Worm (Caenorhabditis elegans) whole organism, late embryonic: ENCODE data around the gene F28B12.6.

Source experiments
- C08G9.2 ChIP-seq: sonication (generic microtip); optimal IDR thresholded peaks from 2 replicates; lab custom pipeline; 2016; ENCODE audit warnings: mild to moderate bottlenecking, missing genetic modification characterization, moderate library complexity, missing compliant biosample characterization
- C38D4.7 ChIP-seq: fragments of 200-800 bp; sonication (Bioruptor generic); optimal IDR thresholded peaks from 2 replicates; lab custom pipeline; 2018; ENCODE audit warnings: mild to moderate bottlenecking, missing genetic modification characterization, moderate library complexity, missing compliant biosample characterization
- F13H6.1 ChIP-seq: sonication (generic microtip); optimal IDR thresholded peaks from 2 replicates; lab custom pipeline; 2016; ENCODE audit warnings: missing genetic modification characterization, missing compliant biosample characterization
- K09A11.1 ChIP-seq: sonication (generic microtip); optimal IDR thresholded peaks from 2 replicates; lab custom pipeline; 2017; ENCODE audit warnings: antibody characterized with exemption, mild to moderate bottlenecking, missing genetic modification characterization, missing compliant biosample characterization; ENCODE audit not compliant: insufficient read depth
- Y22D7AL.16 ChIP-seq: sonication (generic microtip); optimal IDR thresholded peaks from 2 replicates; lab custom pipeline; 2016; ENCODE audit warnings: missing genetic modification characterization, missing compliant biosample characterization
- ahr-1 ChIP-seq: sonication (generic microtip); optimal IDR thresholded peaks from 2 replicates; lab custom pipeline; 2016; ENCODE audit warnings: missing genetic modification characterization, missing compliant biosample characterization
- ceh-18 ChIP-seq: sonication (generic microtip); optimal IDR thresholded peaks from 2 replicates; lab custom pipeline; 2016; ENCODE audit warnings: missing genetic modification characterization, missing compliant biosample characterization
- ceh-2 ChIP-seq: sonication (generic microtip); optimal IDR thresholded peaks from 2 replicates; lab custom pipeline; 2016; ENCODE audit warnings: missing genotype, missing genetic modification characterization, missing compliant biosample characterization
- ceh-24 ChIP-seq: sonication (generic microtip); optimal IDR thresholded peaks from 2 replicates; lab custom pipeline; 2016; ENCODE audit warnings: mild to moderate bottlenecking, missing genetic modification characterization, missing compliant biosample characterization
- ceh-30 ChIP-seq: fragments of 150-350 bp; optimal IDR thresholded peaks from 2 replicates; lab custom pipeline; 2014; ENCODE audit warnings: missing biosample characterization, missing genetic modification characterization
- ceh-31 ChIP-seq: sonication (generic microtip); optimal IDR thresholded peaks from 2 replicates; lab custom pipeline; 2016; ENCODE audit warnings: missing genetic modification characterization, missing compliant biosample characterization
- ceh-34 ChIP-seq: sonication (generic microtip); optimal IDR thresholded peaks from 2 replicates; lab custom pipeline; 2016; ENCODE audit warnings: mild to moderate bottlenecking, missing genetic modification characterization, missing compliant biosample characterization
- ceh-45 ChIP-seq: fragments of 200-800 bp; sonication (Bioruptor generic); IDR thresholded peaks from 2 replicates; pipeline ENCODE4 v1.3.6; 2022; ENCODE audit warnings: missing genetic modification reagents, missing genetic modification characterization, missing compliant biosample characterization
- ceh-48 ChIP-seq: sonication (generic microtip); optimal IDR thresholded peaks from 2 replicates; lab custom pipeline; 2016; ENCODE audit warnings: missing genetic modification characterization, inconsistent platforms, missing compliant biosample characterization
- dmd-4 ChIP-seq: sonication (generic microtip); optimal IDR thresholded peaks from 2 replicates; lab custom pipeline; 2016; ENCODE audit warnings: borderline replicate concordance, missing genetic modification characterization, missing compliant biosample characterization
- elt-4 ChIP-seq: sonication (generic microtip); optimal IDR thresholded peaks from 2 replicates; lab custom pipeline; 2016; ENCODE audit warnings: missing genetic modification characterization, missing compliant biosample characterization
- eyg-1 ChIP-seq: sonication (generic microtip); optimal IDR thresholded peaks from 2 replicates; lab custom pipeline; 2016; ENCODE audit warnings: missing genotype, missing genetic modification characterization, missing compliant biosample characterization
- fax-1 ChIP-seq: sonication (generic microtip); optimal IDR thresholded peaks from 2 replicates; lab custom pipeline; 2016; ENCODE audit warnings: missing genotype, missing genetic modification characterization, missing compliant biosample characterization
- fkh-10 ChIP-seq: fragments of 150-350 bp; optimal IDR thresholded peaks from 2 replicates; lab custom pipeline; 2014; ENCODE audit warnings: missing biosample characterization, missing genetic modification reagents, missing genetic modification characterization
- gmeb-2 ChIP-seq: sonication (generic microtip); optimal IDR thresholded peaks from 2 replicates; lab custom pipeline; 2016; ENCODE audit warnings: missing genetic modification characterization, inconsistent platforms, missing compliant biosample characterization
- hlh-13 ChIP-seq: fragments of 200-800 bp; sonication (Bioruptor generic); optimal IDR thresholded peaks from 2 replicates; lab custom pipeline; 2018; ENCODE audit warnings: mild to moderate bottlenecking, missing genetic modification characterization, missing compliant biosample characterization
- hlh-6 ChIP-seq: sonication (generic microtip); optimal IDR thresholded peaks from 2 replicates; lab custom pipeline; 2016; ENCODE audit warnings: missing genotype, missing genetic modification characterization, missing compliant biosample characterization
- hlh-8 ChIP-seq: sonication (generic microtip); optimal IDR thresholded peaks from 2 replicates; lab custom pipeline; 2016; ENCODE audit warnings: missing genotype, missing genetic modification characterization, missing compliant biosample characterization
- lim-6 ChIP-seq: sonication (generic microtip); optimal IDR thresholded peaks from 2 replicates; lab custom pipeline; 2016; ENCODE audit warnings: missing genetic modification characterization, missing compliant biosample characterization
- madf-2 ChIP-seq: sonication (generic microtip); optimal IDR thresholded peaks from 2 replicates; lab custom pipeline; 2017; ENCODE audit warnings: missing genetic modification characterization, missing compliant biosample characterization
- nfya-1 ChIP-seq: sonication (generic microtip); optimal IDR thresholded peaks from 2 replicates; lab custom pipeline; 2017; ENCODE audit warnings: missing genetic modification characterization, mild to moderate bottlenecking, missing compliant biosample characterization, antibody characterized with exemption, moderate library complexity
- nhr-11 ChIP-seq: fragments of 150-350 bp; optimal IDR thresholded peaks from 2 replicates; lab custom pipeline; 2014; ENCODE audit warnings: missing biosample characterization, missing genetic modification characterization
- nhr-232 ChIP-seq: sonication (generic microtip); optimal IDR thresholded peaks from 2 replicates; lab custom pipeline; 2016; ENCODE audit warnings: missing genetic modification characterization, missing compliant biosample characterization
- npax-4 ChIP-seq: sonication (generic microtip); optimal IDR thresholded peaks from 2 replicates; lab custom pipeline; 2016; ENCODE audit warnings: missing genetic modification characterization, missing compliant biosample characterization
- odd-2 ChIP-seq: sonication (generic microtip); optimal IDR thresholded peaks from 2 replicates; lab custom pipeline; 2017; ENCODE audit warnings: antibody characterized with exemption, mild to moderate bottlenecking, missing genetic modification characterization, missing compliant biosample characterization
- pag-3 ChIP-seq: sonication (generic microtip); optimal IDR thresholded peaks from 2 replicates; lab custom pipeline; 2016; ENCODE audit warnings: missing compliant biosample characterization, missing genetic modification characterization, borderline replicate concordance
- pat-9 ChIP-seq: fragments of 200-800 bp; sonication (Bioruptor generic); optimal IDR thresholded peaks from 2 replicates; lab custom pipeline; 2018; ENCODE audit warnings: mild to moderate bottlenecking, missing genetic modification characterization, moderate library complexity, missing compliant biosample characterization
- pha-2 ChIP-seq: sonication (generic microtip); optimal IDR thresholded peaks from 2 replicates; lab custom pipeline; 2017; ENCODE audit warnings: mild to moderate bottlenecking, missing genetic modification characterization, missing compliant biosample characterization
- ref-2 ChIP-seq: sonication (generic microtip); optimal IDR thresholded peaks from 2 replicates; lab custom pipeline; 2016; ENCODE audit warnings: missing genetic modification characterization, missing compliant biosample characterization
- rnt-1 ChIP-seq: sonication (generic microtip); optimal IDR thresholded peaks from 2 replicates; lab custom pipeline; 2016; ENCODE audit warnings: missing genetic modification characterization, missing compliant biosample characterization
- sdc-2 ChIP-seq: sonication (generic microtip); optimal IDR thresholded peaks from 2 replicates; lab custom pipeline; 2016; ENCODE audit warnings: missing genotype, missing genetic modification characterization, missing compliant biosample characterization
- sox-2 ChIP-seq: fragments of 200-800 bp; sonication (Bioruptor generic); IDR thresholded peaks from 2 replicates; pipeline ENCODE4 v1.3.6; 2022; ENCODE audit warnings: missing genetic modification reagents, missing genetic modification characterization, missing compliant biosample characterization
- sox-4 ChIP-seq: sonication (generic microtip); optimal IDR thresholded peaks from 2 replicates; lab custom pipeline; 2017; ENCODE audit warnings: mild to moderate bottlenecking, missing genetic modification characterization, inconsistent platforms, missing compliant biosample characterization
- tbx-2 ChIP-seq: sonication (generic microtip); optimal IDR thresholded peaks from 2 replicates; lab custom pipeline; 2016; ENCODE audit warnings: missing genetic modification characterization, missing compliant biosample characterization
- tbx-7 ChIP-seq: sonication (generic microtip); optimal IDR thresholded peaks from 2 replicates; lab custom pipeline; 2016; ENCODE audit warnings: missing genotype, missing genetic modification characterization, missing compliant biosample characterization
- ttx-3 ChIP-seq: sonication (generic microtip); optimal IDR thresholded peaks from 2 replicates; lab custom pipeline; 2016; ENCODE audit warnings: missing genetic modification reagents, missing genetic modification characterization, missing compliant biosample characterization
- unc-42 ChIP-seq: sonication (generic microtip); optimal IDR thresholded peaks from 2 replicates; lab custom pipeline; 2016; ENCODE audit warnings: missing genotype, missing genetic modification characterization, missing compliant biosample characterization
- zip-5 ChIP-seq: sonication (generic microtip); optimal IDR thresholded peaks from 2 replicates; lab custom pipeline; 2016; ENCODE audit warnings: missing genetic modification characterization, missing compliant biosample characterization

Gene F28B12.6

ce11 chrII:5940815-5941214 lies at the start of gene F28B12.6:
F28B12.6 (plus strand) TSS chrII:5940863.
- TF ChIP-seq F13H6.1 (tag; lab: Kevin White, UChicago) = no peak
- no peak for TF ChIP-seq gmeb-2 (tag; lab: Kevin White, UChicago)
- no peak for TF ChIP-seq madf-2 (tag; lab: Kevin White, UChicago)
- no peak for TF ChIP-seq sox-4
- TF ChIP-seq unc-42 (tag; lab: Kevin White, UChicago) = no peak
- no peak for TF ChIP-seq fkh-10 (GFP tag; lab: Kevin White, UChicago)
- TF ChIP-seq hlh-8 (tag; lab: Kevin White, UChicago) = no peak
- no peak for TF ChIP-seq C38D4.7 (GFP tag; lab: Kevin White, UChicago)
- TF ChIP-seq ceh-31 = no peak
- no peak for TF ChIP-seq ceh-34 (tag; lab: Kevin White, UChicago)
- no peak for TF ChIP-seq ref-2 (tag; lab: Kevin White, UChicago)
- TF ChIP-seq ceh-24 (tag; lab: Kevin White, UChicago) = no peak
- no peak for TF ChIP-seq dmd-4
- TF ChIP-seq lim-6 (tag; lab: Kevin White, UChicago) = no peak
- no peak for TF ChIP-seq C08G9.2 (tag; lab: Kevin White, UChicago)
- TF ChIP-seq nhr-232 (tag; lab: Kevin White, UChicago) = no peak
- no peak for TF ChIP-seq pat-9 (tag; lab: Kevin White, UChicago)
- TF ChIP-seq sox-2 (GFP tag; lab: Robert Waterston, UW) = no peak

- TF ChIP-seq hlh-13 (GFP tag; lab: Kevin White, UChicago) = no peak
- TF ChIP-seq ahr-1 (tag; lab: Kevin White, UChicago) = no peak
- TF ChIP-seq sox-4 = no peak
- TF ChIP-seq ceh-2 (tag; lab: Kevin White, UChicago) = no peak
- no peak for TF ChIP-seq zip-5
- TF ChIP-seq nfya-1 = no peak
- TF ChIP-seq ceh-18 (tag; lab: Kevin White, UChicago) = no peak
- no peak for TF ChIP-seq npax-4 (tag; lab: Kevin White, UChicago)
- no peak for TF ChIP-seq ceh-30 (tag; lab: Kevin White, UChicago)
- no peak for TF ChIP-seq dmd-4
- TF ChIP-seq rnt-1 (tag; lab: Kevin White, UChicago) = no peak
- no peak for TF ChIP-seq fax-1 (tag; lab: Kevin White, UChicago)
- TF ChIP-seq tbx-2 (tag; lab: Kevin White, UChicago) = no peak
- TF ChIP-seq elt-4 (tag; lab: Kevin White, UChicago) = no peak
- TF ChIP-seq Y22D7AL.16 (tag; lab: Kevin White, UChicago) = no peak
- no peak for TF ChIP-seq F13H6.1 (tag; lab: Kevin White, UChicago)
- no peak for TF ChIP-seq gmeb-2 (tag; lab: Kevin White, UChicago)
- no peak for TF ChIP-seq fkh-10 (GFP tag; lab: Kevin White, UChicago)
These were observed 47.9 kb upstream of the F28B12.6 start for ce11 chrII:5892813-5893212.

- TF ChIP-seq eyg-1 (tag; lab: Kevin White, UChicago) = no peak
These were observed 44.8 kb upstream of the F28B12.6 start, which contains the start of gene F59G1.4 for ce11 chrII:5895870-5896269. F59G1.4 (plus strand) TSS chrII:5896170.

ce11 chrII:5896512-5896911 lies 44.2 kb upstream of the F28B12.6 start:
- TF ChIP-seq ceh-31 (no peak), K09A11.1 (tag; lab: Kevin White, UChicago) (no peak)

ce11 chrII:5899080-5899479 lies 41.6 kb upstream of the F28B12.6 start:
- TF ChIP-seq nhr-11 (tag; lab: Kevin White, UChicago) (no peak), pha-2 (tag; lab: Kevin White, UChicago) (no peak), ceh-24 (tag; lab: Kevin White, UChicago) (no peak), sdc-2 (no peak), ahr-1 (tag; lab: Kevin White, UChicago) (no peak), ceh-31 (no peak), odd-2 (no peak), ceh-2 (tag; lab: Kevin White, UChicago) (no peak), dmd-4 (no peak), ceh-48 (tag; lab: Kevin White, UChicago) (no peak), tbx-7 (tag; lab: Kevin White, UChicago) (no peak), pag-3 (tag; lab: Kevin White, UChicago) (no peak), hlh-6 (tag; lab: Kevin White, UChicago) (no peak), ref-2 (tag; lab: Kevin White, UChicago) (no peak), ttx-3 (no peak), ceh-34 (tag; lab: Kevin White, UChicago) (no peak), ceh-45 (GFP tag; lab: Robert Waterston, UW) (no peak), gmeb-2 (tag; lab: Kevin White, UChicago) (no peak), elt-4 (tag; lab: Kevin White, UChicago) (no peak)
